Worm (Caenorhabditis elegans) whole organism, L1 larva: ENCODE results near the gene vha-15.

ENCODE experiments used
- C04F5.9 ChIP-seq: sonication (generic microtip); optimal IDR thresholded peaks from 2 replicates; lab custom pipeline; 2016; ENCODE audit warnings: missing genetic modification characterization, missing compliant biosample characterization
- C16A3.4 ChIP-seq: fragments of 150-350 bp; optimal IDR thresholded peaks from 2 replicates; lab custom pipeline; 2014; ENCODE audit warnings: missing biosample characterization, missing genetic modification characterization
- C34B4.2 ChIP-seq: sonication (generic microtip); optimal IDR thresholded peaks from 2 replicates; lab custom pipeline; 2017; ENCODE audit warnings: mild to moderate bottlenecking, missing genetic modification characterization, missing compliant biosample characterization
- F16B12.6 ChIP-seq: fragments of 150-350 bp; optimal IDR thresholded peaks from 2 replicates; lab custom pipeline; 2014; ENCODE audit warnings: missing biosample characterization, missing genetic modification characterization
- Y116A8C.19 ChIP-seq: sonication (generic microtip); optimal IDR thresholded peaks from 2 replicates; lab custom pipeline; 2016; ENCODE audit warnings: missing compliant biosample characterization, missing genetic modification characterization, borderline replicate concordance
- ama-1 ChIP-seq: fragments of 150-350 bp; optimal IDR thresholded peaks from 2 replicates; lab custom pipeline; 2014
- blmp-1 ChIP-seq: fragments of 150-350 bp; optimal IDR thresholded peaks from 2 replicates; lab custom pipeline; 2014; ENCODE audit warnings: missing biosample characterization, missing genetic modification characterization
- ceh-63 ChIP-seq: fragments of 200-800 bp; sonication (Bioruptor generic); optimal IDR thresholded peaks from 2 replicates; lab custom pipeline; 2018; ENCODE audit warnings: mild to moderate bottlenecking, missing genetic modification characterization, missing compliant biosample characterization
- ceh-8 ChIP-seq: fragments of 200-800 bp; sonication (Bioruptor generic); optimal IDR thresholded peaks from 2 replicates; lab custom pipeline; 2018; ENCODE audit warnings: mild to moderate bottlenecking, missing genetic modification characterization, moderate library complexity, missing compliant biosample characterization
- ceh-82 ChIP-seq, 3 experiments: fragments of 150-350 bp in 1 of 3; sonication (generic microtip) in 2 of 3; optimal IDR thresholded peaks; 2 replicates each; lab custom pipeline; 2014 to 2017; ENCODE audit warnings: missing biosample characterization in 3 of 3, missing genetic modification characterization in 3 of 3
- ces-1 ChIP-seq: fragments of 150-350 bp; optimal IDR thresholded peaks from 2 replicates; lab custom pipeline; 2014; ENCODE audit warnings: missing biosample characterization, missing genetic modification reagents, missing genetic modification characterization
- dsc-1 ChIP-seq: sonication (generic microtip); optimal IDR thresholded peaks from 2 replicates; lab custom pipeline; 2016; ENCODE audit warnings: mild to moderate bottlenecking, missing genetic modification characterization, missing compliant biosample characterization
- efl-1 ChIP-seq, 4 experiments: fragments of 150-350 bp; optimal IDR thresholded peaks in 3 of 4; peaks in 1 of 4; 1 replicate in 1 of 4; 2 replicates in 3 of 4; lab custom pipeline; 2014; ENCODE audit warnings: missing biosample characterization in 2 of 4, missing genetic modification characterization in 2 of 4, missing genetic modification reagents in 2 of 4
- efl-3 ChIP-seq: fragments of 200-800 bp; sonication (Bioruptor generic); optimal IDR thresholded peaks from 2 replicates; lab custom pipeline; 2018; ENCODE audit warnings: mild to moderate bottlenecking, missing genetic modification characterization, missing compliant biosample characterization
- egl-13 ChIP-seq: sonication (generic microtip); optimal IDR thresholded peaks from 2 replicates; lab custom pipeline; 2016; ENCODE audit warnings: missing genotype, missing genetic modification reagents, missing genetic modification characterization, missing compliant biosample characterization
- egl-27 ChIP-seq, 2 experiments: fragments of 150-350 bp in 1 of 2; sonication (generic microtip); optimal IDR thresholded peaks; 3 replicates each; lab custom pipeline; 2017 to 2018; ENCODE audit warnings: missing biosample characterization in 2 of 2, missing genetic modification characterization in 2 of 2, missing genetic modification reagents in 2 of 2
- ets-5 ChIP-seq: fragments of 200-800 bp; sonication (Bioruptor generic); IDR thresholded peaks from 2 replicates; pipeline ENCODE4 v1.3.6; 2022; ENCODE audit warnings: missing genetic modification characterization, missing compliant biosample characterization
- fkh-4 ChIP-seq: sonication (generic microtip); optimal IDR thresholded peaks from 2 replicates; lab custom pipeline; 2016; ENCODE audit warnings: missing compliant biosample characterization, missing genetic modification characterization, borderline replicate concordance
- fkh-8 ChIP-seq: sonication (generic microtip); optimal IDR thresholded peaks from 2 replicates; lab custom pipeline; 2016; ENCODE audit warnings: mild to moderate bottlenecking, missing genetic modification characterization, missing compliant biosample characterization
- fos-1 ChIP-seq: fragments of 150-350 bp; optimal IDR thresholded peaks from 2 replicates; lab custom pipeline; 2014; ENCODE audit warnings: missing biosample characterization, missing genetic modification characterization
- grh-1 ChIP-seq: fragments of 200-800 bp; sonication (Bioruptor generic); IDR thresholded peaks from 2 replicates; pipeline ENCODE4 v1.3.6; 2022; ENCODE audit warnings: missing genetic modification reagents, missing genetic modification characterization, missing compliant biosample characterization
- irx-1 ChIP-seq: sonication (generic microtip); optimal IDR thresholded peaks from 2 replicates; lab custom pipeline; 2016; ENCODE audit warnings: missing genetic modification characterization, missing compliant biosample characterization
- isw-1 ChIP-seq: fragments of 200-800 bp; sonication (Bioruptor generic); IDR thresholded peaks from 2 replicates; pipeline ENCODE4 v1.3.6; 2022; ENCODE audit warnings: missing genetic modification characterization, missing compliant biosample characterization
- jun-1 ChIP-seq: fragments of 150-350 bp; optimal IDR thresholded peaks from 2 replicates; lab custom pipeline; 2014; ENCODE audit warnings: missing biosample characterization, missing genetic modification reagents, missing genetic modification characterization
- lin-13 ChIP-seq: fragments of 150-350 bp; optimal IDR thresholded peaks from 2 replicates; lab custom pipeline; 2014; ENCODE audit warnings: missing biosample characterization, missing genetic modification reagents, missing genetic modification characterization
- lin-15B ChIP-seq: fragments of 150-350 bp; sonication (generic microtip); optimal IDR thresholded peaks from 3 replicates; lab custom pipeline; 2014; ENCODE audit warnings: missing biosample characterization, missing genetic modification characterization
- lin-35 ChIP-seq, 2 experiments: fragments of 150-350 bp; optimal IDR thresholded peaks; 2 replicates each; lab custom pipeline; 2014; ENCODE audit warnings: missing biosample characterization in 2 of 2, missing genetic modification characterization in 2 of 2, missing genetic modification reagents in 2 of 2
- lsy-2 ChIP-seq, 2 experiments: fragments of 150-350 bp; optimal IDR thresholded peaks; 2 replicates each; lab custom pipeline; 2014; ENCODE audit warnings: missing biosample characterization in 2 of 2, missing genetic modification characterization in 2 of 2
- mdl-1 ChIP-seq, 2 experiments: fragments of 150-350 bp; optimal IDR thresholded peaks; 2 replicates each; lab custom pipeline; 2014 to 2017; ENCODE audit warnings: missing biosample characterization in 2 of 2, missing genetic modification characterization in 2 of 2, inconsistent platforms in 1 of 2
- nhr-12 ChIP-seq: sonication (generic microtip); optimal IDR thresholded peaks from 2 replicates; lab custom pipeline; 2017; ENCODE audit warnings: missing biosample characterization, missing genetic modification characterization
- nhr-19 ChIP-seq: fragments of 200-800 bp; sonication (Bioruptor generic); conservative IDR thresholded peaks from 2 replicates; pipeline ENCODE4 v1.3.6; 2022; ENCODE audit warnings: missing genetic modification characterization, missing compliant biosample characterization
- nhr-20 ChIP-seq: sonication (generic microtip); optimal IDR thresholded peaks from 2 replicates; lab custom pipeline; 2016; ENCODE audit warnings: mild to moderate bottlenecking, missing genetic modification characterization, missing compliant biosample characterization
- nhr-71 ChIP-seq: sonication (generic microtip); optimal IDR thresholded peaks from 2 replicates; lab custom pipeline; 2016; ENCODE audit warnings: mild to moderate bottlenecking, missing genetic modification characterization, moderate library complexity, missing compliant biosample characterization
- nhr-76 ChIP-seq: sonication (generic microtip); optimal IDR thresholded peaks from 2 replicates; lab custom pipeline; 2017; ENCODE audit warnings: missing biosample characterization, missing genetic modification characterization
- nhr-77 ChIP-seq: fragments of 150-350 bp; optimal IDR thresholded peaks from 2 replicates; lab custom pipeline; 2014; ENCODE audit warnings: missing biosample characterization, missing genetic modification characterization
- nhr-90 ChIP-seq: sonication (generic microtip); optimal IDR thresholded peaks from 2 replicates; lab custom pipeline; 2016; ENCODE audit warnings: mild to moderate bottlenecking, missing genetic modification characterization, missing compliant biosample characterization; ENCODE audit not compliant: poor library complexity
- pag-3 ChIP-seq: sonication (generic microtip); optimal IDR thresholded peaks from 2 replicates; lab custom pipeline; 2017; ENCODE audit warnings: missing genetic modification characterization, mild to moderate bottlenecking, missing compliant biosample characterization, antibody characterized with exemption, borderline replicate concordance; ENCODE audit not compliant: insufficient read depth
- snpc-4 ChIP-seq: fragments of 150-350 bp; optimal IDR thresholded peaks from 2 replicates; lab custom pipeline; 2014; ENCODE audit warnings: missing biosample characterization, missing genetic modification characterization
- snu-23 ChIP-seq: sonication (generic microtip); optimal IDR thresholded peaks from 2 replicates; lab custom pipeline; 2016; ENCODE audit warnings: missing genetic modification characterization, missing compliant biosample characterization
- sox-4 ChIP-seq: sonication (generic microtip); optimal IDR thresholded peaks from 2 replicates; lab custom pipeline; 2016; ENCODE audit warnings: missing genetic modification characterization, missing compliant biosample characterization
- sup-37 ChIP-seq: fragments of 200-800 bp; sonication (Bioruptor generic); optimal IDR thresholded peaks from 2 replicates; lab custom pipeline; 2018; ENCODE audit warnings: mild to moderate bottlenecking, missing genetic modification characterization, missing compliant biosample characterization
- swsn-7 ChIP-seq: sonication (generic microtip); optimal IDR thresholded peaks from 2 replicates; lab custom pipeline; 2016; ENCODE audit warnings: missing genetic modification characterization, missing compliant biosample characterization
- unc-98 ChIP-seq: fragments of 200-800 bp; sonication (Bioruptor generic); IDR thresholded peaks from 2 replicates; pipeline ENCODE4 v1.3.6; 2022; ENCODE audit warnings: missing genetic modification characterization, missing compliant biosample characterization
- xbp-1 ChIP-seq: sonication (generic microtip); optimal IDR thresholded peaks from 2 replicates; lab custom pipeline; 2016; ENCODE audit warnings: missing genetic modification characterization, missing compliant biosample characterization

Gene vha-15

ce11 chrX:2226875-2227355, 10.8 kb upstream of the vha-15 start (continued):
- TF ChIP-seq lsy-2 (tag; optimal IDR thresholded peaks at IDR 0.05; lab: Kevin White, UChicago), result peak; percentile 58 to 78
- peak in 1 of 2 experiments; percentile 69 for TF ChIP-seq mdl-1 (tag; optimal IDR thresholded peaks at IDR 0.05; lab: Kevin White, UChicago)
- peak; percentile 74 for TF ChIP-seq nhr-19 (GFP tag; lab: Robert Waterston, UW)
- TF ChIP-seq lin-35 (GFP tag; optimal IDR thresholded peaks at IDR 0.05; lab: Kevin White, UChicago), result peak; percentile 35 to 67
- peak; percentile 65 for TF ChIP-seq C16A3.4
- TF ChIP-seq irx-1 (tag; lab: Kevin White, UChicago), result peak; percentile 46
- TF ChIP-seq F16B12.6 (tag; lab: Kevin White, UChicago), result peak; percentile 12
- TF ChIP-seq dsc-1 (tag; lab: Kevin White, UChicago), result peak; percentile 77
- peak; percentile 49 for TF ChIP-seq nhr-77
- TF ChIP-seq ets-5 (GFP tag; lab: Robert Waterston, UW), result no peak
- peak; percentile 77 for TF ChIP-seq nhr-71 (tag; lab: Kevin White, UChicago)
- peak; percentile 0 for TF ChIP-seq sox-4 (tag; lab: Kevin White, UChicago)
- no peak for TF ChIP-seq efl-3 (GFP tag; lab: Kevin White, UChicago)
- peak; percentile 7 for TF ChIP-seq fkh-4 (tag; lab: Kevin White, UChicago)
- TF ChIP-seq ceh-82 (tag; optimal IDR thresholded peaks at IDR 0.05; lab: Kevin White, UChicago), result peak; percentile 26 to 75 (median 61)
- no peak for TF ChIP-seq ces-1
- TF ChIP-seq snu-23 (GFP tag; lab: Kevin White, UChicago), result peak; percentile 82
- peak; percentile 61 for TF ChIP-seq lin-13
- TF ChIP-seq egl-27 (tag; optimal IDR thresholded peaks at IDR 0.05; lab: Kevin White, UChicago), result peak in 1 of 2 experiments; percentile 46
- TF ChIP-seq egl-13 (tag; lab: Kevin White, UChicago), result peak; percentile 36
- TF ChIP-seq nhr-76 (tag; lab: Kevin White, UChicago), result no peak
- no peak for TF ChIP-seq ceh-8 (GFP tag; lab: Kevin White, UChicago)
- no peak for TF ChIP-seq C34B4.2 (tag; lab: Kevin White, UChicago)
- no peak for TF ChIP-seq Y116A8C.19 (tag; lab: Kevin White, UChicago)
- TF ChIP-seq sup-37 (GFP tag; lab: Kevin White, UChicago), result peak; percentile 44
- peak; percentile 66 for TF ChIP-seq nhr-20 (tag; lab: Kevin White, UChicago)
- peak; percentile 79 for TF ChIP-seq jun-1
- TF ChIP-seq fos-1, result peak; percentile 33
- peak; percentile 60 for TF ChIP-seq xbp-1 (tag; lab: Kevin White, UChicago)
- peak; percentile 14 to 41 for TF ChIP-seq efl-1 (optimal IDR thresholded peaks at IDR 0.05; lab: Kevin White, UChicago)
- TF ChIP-seq efl-1 (GFP tag; optimal IDR thresholded peaks at IDR 0.05 in 1 of 2; lab: Kevin White, UChicago), result peak in 1 of 2 experiments; percentile 94
- no peak for TF ChIP-seq snpc-4
- TF ChIP-seq fkh-8, result peak; percentile 69
- TF ChIP-seq nhr-12 (tag; lab: Kevin White, UChicago), result no peak
- TF ChIP-seq C04F5.9 (tag; lab: Kevin White, UChicago), result peak; percentile 24
- TF ChIP-seq nhr-90, result peak; percentile 76
- no peak; the same call in 1 of the 2 replicates for TF ChIP-seq isw-1 (GFP tag; lab: Robert Waterston, UW)
- TF ChIP-seq pag-3 (tag; lab: Kevin White, UChicago), result peak; percentile 48
- 0 out of 2 replicates have a peak, but pooled peaks have one; percentile 28 for TF ChIP-seq unc-98 (GFP tag; lab: Robert Waterston, UW)
- TF ChIP-seq swsn-7 (tag; lab: Kevin White, UChicago), result peak; percentile 55
- peak; percentile 29 for TF ChIP-seq ceh-63 (GFP tag; lab: Kevin White, UChicago)
- no peak for TF ChIP-seq lin-15B
- TF ChIP-seq grh-1 (GFP tag; lab: Robert Waterston, UW), result no peak
- TF ChIP-seq blmp-1, result peak; percentile 17
- no peak for TF ChIP-seq ama-1 (lab: Kevin White, UChicago)
